Fruit fly (Drosophila melanogaster): ENCODE results near the gene CG14664.

The CG14664 gene

DNA sequence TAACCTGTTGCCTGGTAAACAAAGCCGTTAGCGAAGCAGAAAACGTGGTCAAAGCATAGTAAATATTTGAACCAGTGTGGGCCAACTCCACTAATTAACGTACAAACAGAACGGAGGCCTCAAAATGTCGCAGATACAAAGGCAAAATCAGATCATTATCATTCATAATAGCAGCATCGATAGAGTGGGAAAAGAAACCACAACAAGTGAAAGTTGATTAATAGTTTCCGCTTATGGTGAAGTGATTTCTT, 15.9 kb upstream of the CG14664 start:
- no peak for TF ChIP-seq Dfd (GFP tag; optimal IDR thresholded peaks at IDR 0.05)
- no peak for TF ChIP-seq Dif (GFP tag; optimal IDR thresholded peaks at IDR 0.05; ENCODE audit: partially characterized antibody)
- no peak for TF ChIP-seq Mio (GFP tag; optimal IDR thresholded peaks at IDR 0.05)
- TF ChIP-seq ey (GFP tag; optimal IDR thresholded peaks at IDR 0.05) = no peak
- no peak for TF ChIP-seq Hnf4 (GFP tag; optimal IDR thresholded peaks at IDR 0.05)
- no peak for TF ChIP-seq woc (GFP tag; optimal IDR thresholded peaks at IDR 0.05)
- no peak for TF ChIP-seq tai (GFP tag; optimal IDR thresholded peaks at IDR 0.05)
- TF ChIP-seq h (GFP tag; optimal IDR thresholded peaks at IDR 0.05) = no peak
- TF ChIP-seq Vsx2 (GFP tag; optimal IDR thresholded peaks at IDR 0.05; ENCODE audit: partially characterized antibody) = no peak
- TF ChIP-seq psq (GFP tag; optimal IDR thresholded peaks at IDR 0.05) = no peak
- TF ChIP-seq dl (GFP tag; optimal IDR thresholded peaks at IDR 0.05; ENCODE audit: insufficient read depth in 1 of 2, partially characterized antibody in 2 of 2) = no peak

DNA sequence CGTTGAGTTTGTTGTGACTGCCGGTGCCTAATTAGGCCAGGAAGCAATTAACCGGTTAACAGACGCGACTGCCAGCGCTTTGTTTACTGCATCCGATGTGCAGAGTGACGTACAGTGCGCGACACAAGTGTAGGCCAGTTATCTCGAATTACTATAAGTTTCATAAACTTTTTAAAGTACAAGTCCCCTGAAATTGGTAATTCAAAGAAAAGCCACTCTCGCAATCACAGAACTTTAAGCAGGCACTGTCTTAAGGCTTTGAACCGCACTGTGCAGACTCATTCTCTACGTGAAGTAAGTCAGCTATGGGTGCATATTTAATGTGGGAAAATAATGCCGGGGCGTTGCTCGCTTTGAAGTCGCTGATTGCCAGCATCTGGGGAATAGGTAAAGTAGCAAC, 14.5 kb upstream of the CG14664 start:
- TF ChIP-seq sage (GFP tag; optimal IDR thresholded peaks at IDR 0.05) (peak; percentile 37), OdsH (GFP tag; optimal IDR thresholded peaks at IDR 0.05) (peak; percentile 57), rgr (GFP tag; optimal IDR thresholded peaks at IDR 0.05) (peak; percentile 57), Dif (GFP tag; optimal IDR thresholded peaks at IDR 0.05; ENCODE audit: partially characterized antibody) (no peak), Rel (GFP tag; optimal IDR thresholded peaks at IDR 0.05) (no peak), Rel (tag; optimal IDR thresholded peaks at IDR 0.05) (no peak), dl (GFP tag; optimal IDR thresholded peaks at IDR 0.05; ENCODE audit: insufficient read depth in 1 of 2, partially characterized antibody in 2 of 2) (no peak), ey (GFP tag; optimal IDR thresholded peaks at IDR 0.05) (peak; percentile 73), psq (GFP tag; optimal IDR thresholded peaks at IDR 0.05) (peak; percentile 44), fru (GFP tag; optimal IDR thresholded peaks at IDR 0.05) (peak; percentile 64), Hnf4 (GFP tag; optimal IDR thresholded peaks at IDR 0.05) (peak; percentile 58), Myc (optimal IDR thresholded peaks at IDR 0.05) (no peak), sv (GFP tag; optimal IDR thresholded peaks at IDR 0.05) (no peak), Sp1 (GFP tag; optimal IDR thresholded peaks at IDR 0.05) (peak; percentile 48), h (GFP tag; optimal IDR thresholded peaks at IDR 0.05) (peak; percentile 75), GATAd (GFP tag; optimal IDR thresholded peaks at IDR 0.05) (no peak), HLH106 (tag; optimal IDR thresholded peaks at IDR 0.05) (peak; percentile 65), jim (GFP tag; optimal IDR thresholded peaks at IDR 0.05) (no peak), CG32264 (GFP tag; optimal IDR thresholded peaks at IDR 0.05) (peak; percentile 25), Mio (GFP tag; optimal IDR thresholded peaks at IDR 0.05) (no peak), br (GFP tag; optimal IDR thresholded peaks at IDR 0.05) (peak; percentile 74), dmrt93B (GFP tag; optimal IDR thresholded peaks at IDR 0.05) (peak; percentile 19), foxo (GFP tag; optimal IDR thresholded peaks at IDR 0.05) (peak in 1 of 2 experiments; percentile 78)

dm6 chr3R:5211401-5211800, 12.5 kb upstream of the CG14664 start:
- no peak for TF ChIP-seq ey (GFP tag; optimal IDR thresholded peaks at IDR 0.05)
- TF ChIP-seq brk (GFP tag; optimal IDR thresholded peaks at IDR 0.05) = no peak
- TF ChIP-seq Hnf4 (GFP tag; optimal IDR thresholded peaks at IDR 0.05) = no peak
- no peak for TF ChIP-seq Rel (GFP tag; optimal IDR thresholded peaks at IDR 0.05)
- no peak for TF ChIP-seq Rel (tag; optimal IDR thresholded peaks at IDR 0.05)
- TF ChIP-seq lola (GFP tag; optimal IDR thresholded peaks at IDR 0.05) = no peak
- TF ChIP-seq woc (GFP tag; optimal IDR thresholded peaks at IDR 0.05) = no peak
- TF ChIP-seq foxo (GFP tag; optimal IDR thresholded peaks at IDR 0.05) = no peak
- no peak for TF ChIP-seq Dfd (GFP tag; optimal IDR thresholded peaks at IDR 0.05)
- no peak for TF ChIP-seq Vsx2 (GFP tag; optimal IDR thresholded peaks at IDR 0.05; ENCODE audit: partially characterized antibody)
- no peak for TF ChIP-seq tai (GFP tag; optimal IDR thresholded peaks at IDR 0.05)
- TF ChIP-seq N (GFP tag; optimal IDR thresholded peaks at IDR 0.05) = no peak
- no peak for TF ChIP-seq Hr78 (GFP tag; optimal IDR thresholded peaks at IDR 0.05)

- TF ChIP-seq rgr (GFP tag; optimal IDR thresholded peaks at IDR 0.05) = no peak
- peak; percentile 50 for TF ChIP-seq sv (GFP tag; optimal IDR thresholded peaks at IDR 0.05)
- peak; percentile 48 for TF ChIP-seq fru (GFP tag; optimal IDR thresholded peaks at IDR 0.05)
- no peak for TF ChIP-seq Vsx2 (GFP tag; optimal IDR thresholded peaks at IDR 0.05; ENCODE audit: partially characterized antibody)
- TF ChIP-seq OdsH (GFP tag; optimal IDR thresholded peaks at IDR 0.05) = peak; percentile 19
- no peak for TF ChIP-seq Jra (GFP tag; optimal IDR thresholded peaks at IDR 0.05)
- TF ChIP-seq Myc (optimal IDR thresholded peaks at IDR 0.05) = no peak
- no peak for TF ChIP-seq Hr78 (GFP tag; optimal IDR thresholded peaks at IDR 0.05)
- no peak for TF ChIP-seq N (GFP tag; optimal IDR thresholded peaks at IDR 0.05)
- no peak for TF ChIP-seq brk (GFP tag; optimal IDR thresholded peaks at IDR 0.05)
- TF ChIP-seq foxo (GFP tag; optimal IDR thresholded peaks at IDR 0.05) = peak in 1 of 2 experiments; percentile 66
- TF ChIP-seq Abd-B (GFP tag; optimal IDR thresholded peaks at IDR 0.05) = no peak
- TF ChIP-seq h (GFP tag; optimal IDR thresholded peaks at IDR 0.05) = peak; percentile 34
- no peak for TF ChIP-seq Dfd (GFP tag; optimal IDR thresholded peaks at IDR 0.05)
- TF ChIP-seq Sp1 (GFP tag; optimal IDR thresholded peaks at IDR 0.05) = peak; percentile 16
- no peak for TF ChIP-seq usp (GFP tag; optimal IDR thresholded peaks at IDR 0.05)
- peak; percentile 14 for TF ChIP-seq ey (GFP tag; optimal IDR thresholded peaks at IDR 0.05)
- no peak for TF ChIP-seq dmrt93B (GFP tag; optimal IDR thresholded peaks at IDR 0.05)
- no peak for TF ChIP-seq CrebA (GFP tag; optimal IDR thresholded peaks at IDR 0.05; ENCODE audit: borderline replicate concordance)
- TF ChIP-seq dsf (GFP tag; optimal IDR thresholded peaks at IDR 0.05; ENCODE audit: borderline replicate concordance) = no peak
Measured at dm6 chr3R:5211901-5212758, 11.8 kb upstream of the CG14664 start.

Data from whole organism, wandering third instar larva.